Fruit fly (Drosophila melanogaster) Kc167 (cell line): ENCODE measurements around the gene ClpX.

Source experiments
- Myc ChIP-seq: fragments of >200 bp; optimal IDR thresholded peaks from 2 replicates; lab custom pipeline; 2017; ENCODE audit warnings: missing external identifiers
- Sin3A ChIP-seq: fragments of >200 bp; optimal IDR thresholded peaks from 2 replicates; lab custom pipeline; 2018; ENCODE audit warnings: missing external identifiers
- h ChIP-seq: fragments of >200 bp; optimal IDR thresholded peaks from 3 replicates; lab custom pipeline; 2018; ENCODE audit warnings: missing external identifiers
- insv ChIP-seq: fragments of >200 bp; optimal IDR thresholded peaks from 3 replicates; lab custom pipeline; 2018; ENCODE audit warnings: missing external identifiers
- psq ChIP-seq: fragments of >200 bp; optimal IDR thresholded peaks from 2 replicates; lab custom pipeline; 2017; ENCODE audit warnings: missing external identifiers
- ttk ChIP-seq: sonication (Bioruptor generic); optimal IDR thresholded peaks from 2 replicates; lab custom pipeline; 2017; ENCODE audit warnings: missing external identifiers

dm6 chr3R:19902328-19902727 is 1.2 kb downstream of the ClpX start:
- TF ChIP-seq psq (lab: Kevin White, UChicago) (no peak), h (no peak), Myc (lab: Kevin White, UChicago) (no peak), ttk (lab: Kevin White, UChicago) (no peak), Sin3A (no peak), insv (no peak)
